Worm (Caenorhabditis elegans): ENCODE data around the gene R11G1.1.

R11G1.1 gene

ce11 chrX:3671998-3672397 is 12.7 kb downstream of the R11G1.1 start, which contains the start of gene C02F12.5:
C02F12.5 (minus strand) TSS chrX:3672098.
- TF ChIP-seq klf-2 (GFP tag; conservative IDR thresholded peaks at IDR 0.05) (no peak), ref-1 (GFP tag; conservative IDR thresholded peaks at IDR 0.05) (no peak), ztf-29 (GFP tag; IDR thresholded peaks at IDR 0.05) (no peak), cog-1 (tag; optimal IDR thresholded peaks at IDR 0.05) (no peak), med-1 (GFP tag; optimal IDR thresholded peaks at IDR 0.05; ENCODE audit: insufficient read depth) (no peak), T22C8.4 (GFP tag; IDR thresholded peaks at IDR 0.05) (no peak), flt-1 (GFP tag; IDR thresholded peaks at IDR 0.05) (no peak), ztf-23 (GFP tag; IDR thresholded peaks at IDR 0.05) (no peak), tab-1 (GFP tag; IDR thresholded peaks at IDR 0.05) (no peak)

ce11 chrX:3673584-3674108 is 14.4 kb downstream of the R11G1.1 start, which contains the start of gene ceh-63:
ceh-63 (minus strand) TSS chrX:3674058.
- TF ChIP-seq ztf-29 (GFP tag; IDR thresholded peaks at IDR 0.05): no peak
- TF ChIP-seq T22C8.4 (GFP tag; IDR thresholded peaks at IDR 0.05): no peak
- no peak for TF ChIP-seq ref-1 (GFP tag; conservative IDR thresholded peaks at IDR 0.05)
- TF ChIP-seq ztf-23 (GFP tag; IDR thresholded peaks at IDR 0.05): no peak
- TF ChIP-seq flt-1 (GFP tag; IDR thresholded peaks at IDR 0.05): no peak

ce11 chrX:3678507-3679175 is 19.3 kb downstream of the R11G1.1 start, which contains the start of gene tag-52:
tag-52 (minus strand) TSS chrX:3678557.
- TF ChIP-seq flt-1 (GFP tag; IDR thresholded peaks at IDR 0.05) (0 out of 2 replicates have a peak, but pooled peaks have one; percentile 64), cog-1 (tag; optimal IDR thresholded peaks at IDR 0.05) (no peak), med-1 (GFP tag; optimal IDR thresholded peaks at IDR 0.05; ENCODE audit: insufficient read depth) (no peak)

ce11 chrX:3680544-3681214 is 21.4 kb downstream of the R11G1.1 start, which contains the start of gene tsp-17:
tsp-17 (plus strand) TSS chrX:3681164.
- no peak for TF ChIP-seq tab-1 (GFP tag; IDR thresholded peaks at IDR 0.05)
- no peak for TF ChIP-seq med-1 (GFP tag; optimal IDR thresholded peaks at IDR 0.05; ENCODE audit: insufficient read depth)
- TF ChIP-seq flt-1 (GFP tag; IDR thresholded peaks at IDR 0.05): no peak
- no peak for TF ChIP-seq cog-1 (tag; optimal IDR thresholded peaks at IDR 0.05)
- TF ChIP-seq T22C8.4 (GFP tag; IDR thresholded peaks at IDR 0.05): no peak
- no peak for TF ChIP-seq ztf-29 (GFP tag; IDR thresholded peaks at IDR 0.05)
- TF ChIP-seq ref-1 (GFP tag; conservative IDR thresholded peaks at IDR 0.05): no peak
- no peak for TF ChIP-seq ztf-23 (GFP tag; IDR thresholded peaks at IDR 0.05)
- no peak for TF ChIP-seq klf-2 (GFP tag; conservative IDR thresholded peaks at IDR 0.05)

ce11 chrX:3683060-3683459 is 23.8 kb downstream of the R11G1.1 start:
- TF ChIP-seq ztf-29 (GFP tag; IDR thresholded peaks at IDR 0.05): no peak
- no peak for TF ChIP-seq T22C8.4 (GFP tag; IDR thresholded peaks at IDR 0.05)
- no peak for TF ChIP-seq tab-1 (GFP tag; IDR thresholded peaks at IDR 0.05)
- TF ChIP-seq ztf-23 (GFP tag; IDR thresholded peaks at IDR 0.05): no peak

- TF ChIP-seq ztf-23 (GFP tag; IDR thresholded peaks at IDR 0.05) (no peak), tab-1 (GFP tag; IDR thresholded peaks at IDR 0.05) (no peak), med-1 (GFP tag; optimal IDR thresholded peaks at IDR 0.05; ENCODE audit: insufficient read depth) (no peak), klf-2 (GFP tag; conservative IDR thresholded peaks at IDR 0.05) (no peak), T22C8.4 (GFP tag; IDR thresholded peaks at IDR 0.05) (no peak), flt-1 (GFP tag; IDR thresholded peaks at IDR 0.05) (no peak), cog-1 (tag; optimal IDR thresholded peaks at IDR 0.05) (no peak)
Measured at ce11 chrX:3686420-3686819, 27.1 kb downstream of the R11G1.1 start.

- TF ChIP-seq flt-1 (GFP tag; IDR thresholded peaks at IDR 0.05) (no peak), ref-1 (GFP tag; conservative IDR thresholded peaks at IDR 0.05) (no peak), klf-2 (GFP tag; conservative IDR thresholded peaks at IDR 0.05) (no peak), T22C8.4 (GFP tag; IDR thresholded peaks at IDR 0.05) (no peak), cog-1 (tag; optimal IDR thresholded peaks at IDR 0.05) (no peak), med-1 (GFP tag; optimal IDR thresholded peaks at IDR 0.05; ENCODE audit: insufficient read depth) (no peak), ztf-29 (GFP tag; IDR thresholded peaks at IDR 0.05) (no peak), ztf-23 (GFP tag; IDR thresholded peaks at IDR 0.05) (no peak), tab-1 (GFP tag; IDR thresholded peaks at IDR 0.05) (no peak)
Measured at ce11 chrX:3689155-3689719, 29.9 kb downstream of the R11G1.1 start, which contains the start of gene tag-278. tag-278 (minus strand) TSS chrX:3689205.

ce11 chrX:3689802-3690201 is 30.5 kb downstream of the R11G1.1 start:
- TF ChIP-seq med-1 (GFP tag; optimal IDR thresholded peaks at IDR 0.05; ENCODE audit: insufficient read depth) (no peak), tab-1 (GFP tag; IDR thresholded peaks at IDR 0.05) (no peak), ztf-23 (GFP tag; IDR thresholded peaks at IDR 0.05) (no peak), ref-1 (GFP tag; conservative IDR thresholded peaks at IDR 0.05) (no peak)

- TF ChIP-seq T22C8.4 (GFP tag; IDR thresholded peaks at IDR 0.05) (no peak), flt-1 (GFP tag; IDR thresholded peaks at IDR 0.05) (no peak), tab-1 (GFP tag; IDR thresholded peaks at IDR 0.05) (no peak), ztf-23 (GFP tag; IDR thresholded peaks at IDR 0.05) (no peak), cog-1 (tag; optimal IDR thresholded peaks at IDR 0.05) (no peak)
Measured at ce11 chrX:3693138-3693537, 33.8 kb downstream of the R11G1.1 start, which contains the start of gene C02F12.8. C02F12.8 (minus strand) TSS chrX:3693238.

- no peak for TF ChIP-seq T22C8.4 (GFP tag; IDR thresholded peaks at IDR 0.05)
- TF ChIP-seq cog-1 (tag; optimal IDR thresholded peaks at IDR 0.05): no peak
- TF ChIP-seq flt-1 (GFP tag; IDR thresholded peaks at IDR 0.05): peak; percentile 70; the same call in 1 of the 2 replicates
- no peak for TF ChIP-seq med-1 (GFP tag; optimal IDR thresholded peaks at IDR 0.05; ENCODE audit: insufficient read depth)
- no peak for TF ChIP-seq ztf-29 (GFP tag; IDR thresholded peaks at IDR 0.05)
- no peak for TF ChIP-seq ref-1 (GFP tag; conservative IDR thresholded peaks at IDR 0.05)
- no peak for TF ChIP-seq klf-2 (GFP tag; conservative IDR thresholded peaks at IDR 0.05)
- 0 out of 2 replicates have a peak, but pooled peaks have one; percentile 13 for TF ChIP-seq ztf-23 (GFP tag; IDR thresholded peaks at IDR 0.05)
- 0 out of 2 replicates have a peak, but pooled peaks have one; percentile 31 for TF ChIP-seq tab-1 (GFP tag; IDR thresholded peaks at IDR 0.05)
Measured at ce11 chrX:3694172-3694571, 34.9 kb downstream of the R11G1.1 start.
